Fruit fly (Drosophila melanogaster) whole organism, prepupa: ENCODE results near the gene CG11791.

Experiments used
- CG6276 ChIP-seq: fragments of 200-800 bp; sonication (Bioruptor generic); optimal IDR thresholded peaks from 2 replicates; lab custom pipeline; 2017; ENCODE audit warnings: missing biosample characterization, mild to moderate bottlenecking, missing genetic modification characterization
- Ets21C ChIP-seq: fragments of 200-800 bp; sonication (Bioruptor generic); optimal IDR thresholded peaks from 3 replicates; lab custom pipeline; 2016; ENCODE audit warnings: missing biosample characterization, missing genetic modification characterization
- Lpt ChIP-seq: fragments of 200-800 bp; sonication (Bioruptor generic); optimal IDR thresholded peaks from 3 replicates; lab custom pipeline; 2016; ENCODE audit warnings: missing biosample characterization, missing genetic modification characterization
- Sox14 ChIP-seq: fragments of 200-800 bp; sonication (Bioruptor generic); optimal IDR thresholded peaks from 3 replicates; lab custom pipeline; 2016; ENCODE audit warnings: missing biosample characterization, missing genetic modification characterization
- vri ChIP-seq: fragments of 200-800 bp; sonication (Bioruptor generic); optimal IDR thresholded peaks from 3 replicates; lab custom pipeline; 2016; ENCODE audit warnings: missing biosample characterization, mild to moderate bottlenecking, missing genetic modification characterization

The CG11791 gene

dm6 chr3R:25097486-25097885 is 48.1 kb downstream of the CG11791 start, which contains the start of the genes CG33095 and CG33096:
Gene CG33095 (plus strand): TSS chr3R:25097672.
Gene CG33096 (plus strand): TSS chr3R:25097672.
- TF ChIP-seq Sox14 (GFP tag; lab: Kevin White, UChicago) (peak; percentile 79), Ets21C (GFP tag; lab: Kevin White, UChicago) (no peak), CG6276 (no peak)

- TF ChIP-seq vri: peak; percentile 57
- TF ChIP-seq Lpt (GFP tag; lab: Kevin White, UChicago): no peak
These were observed 52.8 kb downstream of the CG11791 start, which contains the start of gene CG45095 for dm6 chr3R:25102253-25102652. Gene CG45095 (plus strand): TSS chr3R:25102553.
